Fruit fly (Drosophila melanogaster): ENCODE results near the gene PNKP.

DNA sequence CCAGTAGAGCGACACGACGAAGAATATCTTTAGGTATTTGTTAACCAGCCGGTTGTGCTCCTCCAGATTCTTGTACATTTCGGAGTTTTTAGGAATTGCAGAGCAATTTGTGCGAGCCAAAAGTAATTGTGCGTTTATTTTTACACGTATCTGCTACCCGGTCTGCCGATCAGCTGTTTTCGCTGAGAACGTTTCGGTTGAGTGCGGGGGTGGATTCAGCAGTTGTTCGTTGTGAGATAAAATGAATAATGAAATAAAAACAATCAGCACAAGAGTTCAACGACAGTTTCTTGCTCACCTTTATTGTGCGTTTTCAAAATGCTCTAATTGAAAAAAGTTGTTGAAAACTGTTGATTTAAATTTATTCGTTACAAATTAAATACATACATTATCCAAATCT, 39.5 kb downstream of the PNKP start, which contains the start of gene nac:
- TF ChIP-seq CG32121 (GFP tag; IDR thresholded peaks at IDR 0.05) (peak; percentile 32; the same call in 1 of the 2 replicates), CG14655 (GFP tag; optimal IDR thresholded peaks at IDR 0.05) (no peak), CG34367 (tag; optimal IDR thresholded peaks at IDR 0.05) (no peak), CG8301 (tag; optimal IDR thresholded peaks at IDR 0.05) (no peak), CG13204 (GFP tag; optimal IDR thresholded peaks at IDR 0.05) (no peak), CG15710 (tag; optimal IDR thresholded peaks at IDR 0.05) (no peak)

Measured in whole organism, pupa.